Fruit fly (Drosophila melanogaster) S2 (cell line): ENCODE data around the gene CG42795.

Experiments
- CG8478 ChIP-seq: fragments of >200 bp; optimal IDR thresholded peaks from 2 replicates; lab custom pipeline; 2018
- CTCF ChIP-seq, 2 experiments: fragments of >200 bp; optimal IDR thresholded peaks; 2 replicates each; lab custom pipeline; 2018

- TF ChIP-seq CTCF (optimal IDR thresholded peaks at IDR 0.05; lab: Kevin White, UChicago) (no peak), CG8478 (no peak)
Observed at dm6 chr3R:10251846-10252245, 26.4 kb downstream of the CG42795 start.
